Worm (Caenorhabditis elegans) whole organism, mixed stage, embryonic: Measurements from ENCODE around the gene hpl-2.

Experiments used
- ces-1 ChIP-seq: fragments of 150-350 bp; optimal IDR thresholded peaks from 2 replicates; lab custom pipeline; 2014; ENCODE audit warnings: missing biosample characterization, missing genetic modification reagents, missing genetic modification characterization
- drap-1 ChIP-seq: fragments of 200-800 bp; sonication (Bioruptor generic); optimal IDR thresholded peaks from 3 replicates; lab custom pipeline; 2018; ENCODE audit warnings: mild to moderate bottlenecking, missing genetic modification characterization, missing compliant biosample characterization
- elt-1 ChIP-seq: sonication (generic microtip); optimal IDR thresholded peaks from 2 replicates; lab custom pipeline; 2017; ENCODE audit warnings: missing genetic modification characterization, mild to moderate bottlenecking, missing compliant biosample characterization, antibody characterized with exemption, moderate library complexity, borderline replicate concordance; ENCODE audit not compliant: insufficient read depth
- elt-3 ChIP-seq: fragments of 150-350 bp; optimal IDR thresholded peaks from 2 replicates; lab custom pipeline; 2014; ENCODE audit warnings: missing biosample characterization, missing genetic modification characterization
- lin-13 ChIP-seq: fragments of 150-350 bp; optimal IDR thresholded peaks from 2 replicates; lab custom pipeline; 2014; ENCODE audit warnings: missing biosample characterization, missing genetic modification characterization
- nhr-76 ChIP-seq: sonication (generic microtip); optimal IDR thresholded peaks from 2 replicates; lab custom pipeline; 2017; ENCODE audit warnings: missing biosample characterization, missing genetic modification characterization
- pha-4 ChIP-seq: fragments of 150-350 bp; optimal IDR thresholded peaks from 2 replicates; lab custom pipeline; 2018; ENCODE audit warnings: missing biosample characterization, missing genetic modification reagents, missing genetic modification characterization

DNA sequence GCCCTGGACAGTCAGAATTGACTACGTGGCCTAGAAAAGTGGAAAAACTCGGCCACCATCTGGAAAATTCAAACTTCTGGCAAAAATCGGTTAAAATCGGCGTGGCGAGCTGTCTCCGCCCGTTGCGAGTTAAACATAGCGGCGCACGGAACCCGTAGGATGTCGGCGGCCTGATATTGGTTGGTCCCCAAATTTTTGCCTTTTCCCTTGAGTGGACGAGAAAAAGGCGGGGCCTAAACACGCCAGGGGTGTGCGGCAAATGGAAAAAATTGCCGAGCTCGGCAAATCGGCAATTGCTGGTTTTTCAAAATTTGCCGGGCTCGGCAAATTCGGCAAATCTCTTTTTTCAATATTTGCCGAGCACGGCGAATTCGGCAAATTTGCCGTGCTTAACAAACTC lies 22.0 kb downstream of the hpl-2 start:
- TF ChIP-seq lin-13 (tag; lab: Kevin White, UChicago), result no peak
- no peak for TF ChIP-seq ces-1
- no peak for TF ChIP-seq elt-3
- no peak for TF ChIP-seq pha-4 (tag; lab: Kevin White, UChicago)
- TF ChIP-seq nhr-76 (tag; lab: Kevin White, UChicago), result no peak
- no peak for TF ChIP-seq drap-1 (GFP tag; lab: Kevin White, UChicago)
- TF ChIP-seq elt-1 (tag; lab: Kevin White, UChicago), result no peak
